Fruit fly (Drosophila melanogaster) Kc167 (cell line): ENCODE results near the gene CG2225.

Experiments
- Myc ChIP-seq: fragments of >200 bp; optimal IDR thresholded peaks from 2 replicates; lab custom pipeline; 2017; ENCODE audit warnings: missing external identifiers
- Sin3A ChIP-seq: fragments of >200 bp; optimal IDR thresholded peaks from 2 replicates; lab custom pipeline; 2018; ENCODE audit warnings: missing external identifiers
- insv ChIP-seq: fragments of >200 bp; optimal IDR thresholded peaks from 3 replicates; lab custom pipeline; 2018; ENCODE audit warnings: missing external identifiers
- psq ChIP-seq: fragments of >200 bp; optimal IDR thresholded peaks from 2 replicates; lab custom pipeline; 2017; ENCODE audit warnings: missing external identifiers
- ttk ChIP-seq: sonication (Bioruptor generic); optimal IDR thresholded peaks from 2 replicates; lab custom pipeline; 2017; ENCODE audit warnings: missing external identifiers

DNA sequence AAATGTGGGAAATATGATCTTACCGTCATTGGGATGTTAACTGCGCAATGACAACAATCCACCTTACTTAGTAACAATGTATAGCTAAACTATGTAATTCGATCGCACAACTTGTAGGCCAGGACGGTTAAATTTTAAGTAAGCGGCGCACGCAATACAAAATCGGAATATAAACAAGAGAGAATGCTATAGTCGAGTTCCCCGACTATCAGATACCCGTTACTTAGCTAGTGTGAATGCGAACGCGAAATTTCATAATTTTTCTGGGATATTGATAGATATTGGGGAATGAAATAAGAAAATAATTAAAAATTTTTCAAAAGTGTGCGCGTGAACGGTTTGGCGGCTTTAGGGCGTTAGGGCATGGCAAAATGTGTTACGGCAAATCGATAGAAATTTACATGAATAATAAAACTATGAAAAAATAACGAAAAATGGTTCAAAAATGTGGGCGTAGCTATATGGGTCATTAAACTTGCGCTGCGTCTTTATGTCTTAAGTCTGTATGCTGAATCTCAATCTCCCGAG is 55.2 kb downstream of the CG2225 start:
- TF ChIP-seq psq (lab: Kevin White, UChicago) = no peak
- TF ChIP-seq ttk (lab: Kevin White, UChicago) = no peak
- TF ChIP-seq insv (lab: Kevin White, UChicago) = no peak
- TF ChIP-seq Myc (lab: Kevin White, UChicago) = no peak
- no peak for TF ChIP-seq Sin3A
